Worm (Caenorhabditis elegans): ENCODE measurements around the gene Y116A8C.3.

Gene Y116A8C.3

ce11 chrIV:16921999-16922398 is 6.1 kb downstream of the Y116A8C.3 start:
- TF ChIP-seq ceh-8 (GFP tag; optimal IDR thresholded peaks at IDR 0.05) (no peak), fos-1 (tag; optimal IDR thresholded peaks at IDR 0.05) (no peak), nhr-28 (tag; optimal IDR thresholded peaks at IDR 0.05) (no peak), nhr-237 (tag; optimal IDR thresholded peaks at IDR 0.05) (no peak), snpc-4 (tag; optimal IDR thresholded peaks at IDR 0.05) (no peak), ceh-63 (GFP tag; optimal IDR thresholded peaks at IDR 0.05) (no peak)

ce11 chrIV:16924092-16924491 is 8.2 kb downstream of the Y116A8C.3 start, which contains the start of gene nep-24:
Gene nep-24, plus strand, starts transcription at chrIV:16924392.
- TF ChIP-seq zip-4 (GFP tag; optimal IDR thresholded peaks at IDR 0.05) = no peak
- TF ChIP-seq snu-23 (GFP tag; optimal IDR thresholded peaks at IDR 0.05) = no peak
- no peak for TF ChIP-seq ceh-82 (tag; optimal IDR thresholded peaks at IDR 0.05)
- TF ChIP-seq ceh-88 (GFP tag; IDR thresholded peaks at IDR 0.05) = no peak
- no peak for TF ChIP-seq swsn-7 (tag; optimal IDR thresholded peaks at IDR 0.05)
- TF ChIP-seq hlh-17 (GFP tag; optimal IDR thresholded peaks at IDR 0.05; ENCODE audit: borderline replicate concordance) = no peak
- no peak for TF ChIP-seq sup-37 (GFP tag; optimal IDR thresholded peaks at IDR 0.05)
- TF ChIP-seq Y116A8C.19 (tag; optimal IDR thresholded peaks at IDR 0.05; ENCODE audit: borderline replicate concordance) = no peak
- TF ChIP-seq unc-86 (tag; optimal IDR thresholded peaks at IDR 0.05) = no peak
- TF ChIP-seq efl-1 (optimal IDR thresholded peaks at IDR 0.05) = no peak
- TF ChIP-seq efl-1 (GFP tag; optimal IDR thresholded peaks at IDR 0.05 in 1 of 2) = no peak

- TF ChIP-seq zag-1 (tag; optimal IDR thresholded peaks at IDR 0.05) = no peak
- no peak for TF ChIP-seq pax-3 (tag; optimal IDR thresholded peaks at IDR 0.05)
- no peak for TF ChIP-seq elt-3 (tag; optimal IDR thresholded peaks at IDR 0.05)
- TF ChIP-seq lin-35 (GFP tag; optimal IDR thresholded peaks at IDR 0.05) = no peak
- TF ChIP-seq grh-1 (GFP tag; IDR thresholded peaks at IDR 0.05) = no peak
- no peak for TF ChIP-seq mdl-1 (tag; optimal IDR thresholded peaks at IDR 0.05)
- TF ChIP-seq C16A3.4 (tag; optimal IDR thresholded peaks at IDR 0.05) = no peak
Observed at ce11 chrIV:16925363-16925863, 9.6 kb downstream of the Y116A8C.3 start.

- TF ChIP-seq sptf-1 (tag; optimal IDR thresholded peaks at IDR 0.05) (no peak), ceh-90 (tag; optimal IDR thresholded peaks at IDR 0.05) (no peak), fos-1 (tag; optimal IDR thresholded peaks at IDR 0.05) (no peak), nhr-11 (tag; optimal IDR thresholded peaks at IDR 0.05) (no peak), blmp-1 (tag; optimal IDR thresholded peaks at IDR 0.05) (no peak), ztf-11 (tag; optimal IDR thresholded peaks at IDR 0.05) (no peak), nhr-84 (tag; optimal IDR thresholded peaks at IDR 0.05) (no peak)
Observed at ce11 chrIV:16926558-16926957, 10.7 kb downstream of the Y116A8C.3 start.

ce11 chrIV:16931077-16931476 is 15.2 kb downstream of the Y116A8C.3 start, which contains the start of gene Y116A8C.49:
Gene Y116A8C.49, minus strand, starts transcription at chrIV:16931177.
- TF ChIP-seq blmp-1 (tag; optimal IDR thresholded peaks at IDR 0.05) = no peak
- no peak for TF ChIP-seq nhr-12 (tag; optimal IDR thresholded peaks at IDR 0.05)
- TF ChIP-seq ztf-4 (tag; optimal IDR thresholded peaks at IDR 0.05) = no peak
- no peak for TF ChIP-seq pqm-1 (tag; optimal IDR thresholded peaks at IDR 0.05)
- TF ChIP-seq ama-1 (optimal IDR thresholded peaks at IDR 0.05) = no peak
- TF ChIP-seq lin-39 (tag; optimal IDR thresholded peaks at IDR 0.05) = no peak
- no peak for TF ChIP-seq nhr-19 (GFP tag; conservative IDR thresholded peaks at IDR 0.05)
